Worm (Caenorhabditis elegans) whole organism, L4 larva: ENCODE results near the gene nspc-10.
A peak's percentile ranks its signal among the peaks of the same experiment; 100 is the strongest.

Experiments
- F37D6.2 ChIP-seq: sonication (generic microtip); optimal IDR thresholded peaks from 2 replicates; lab custom pipeline; 2016; ENCODE audit warnings: mild to moderate bottlenecking, missing genetic modification characterization, missing compliant biosample characterization
- Y105C5A.15 ChIP-seq: fragments of 200-800 bp; sonication (Bioruptor generic); IDR thresholded peaks from 2 replicates; pipeline ENCODE4 v1.3.6; 2022; ENCODE audit warnings: missing genetic modification characterization, missing compliant biosample characterization
- Y48G9A.11 ChIP-seq: fragments of 200-800 bp; sonication (Bioruptor generic); IDR thresholded peaks from 2 replicates; pipeline ENCODE4 v1.3.6; 2022; ENCODE audit warnings: missing genetic modification reagents, missing genetic modification characterization, missing compliant biosample characterization
- ZK546.5 ChIP-seq, 2 experiments: sonication (generic microtip); optimal IDR thresholded peaks; 2 replicates each; lab custom pipeline; 2017; ENCODE audit warnings: missing biosample characterization in 2 of 2, missing genetic modification characterization in 2 of 2
- aha-1 ChIP-seq: fragments of 150-350 bp; peaks from one replicate; lab custom pipeline; 2014; ENCODE audit warnings: missing biosample characterization, missing genetic modification characterization
- attf-4 ChIP-seq: sonication (generic microtip); optimal IDR thresholded peaks from 3 replicates; lab custom pipeline; 2017; ENCODE audit warnings: missing biosample characterization, missing genetic modification characterization
- ceh-28 ChIP-seq: fragments of 150-350 bp; optimal IDR thresholded peaks from 2 replicates; lab custom pipeline; 2014; ENCODE audit warnings: missing biosample characterization, missing genetic modification reagents, missing genetic modification characterization
- ceh-82 ChIP-seq: sonication (generic microtip); optimal IDR thresholded peaks from 2 replicates; lab custom pipeline; 2017; ENCODE audit warnings: missing biosample characterization, missing genetic modification characterization
- cey-2 ChIP-seq: sonication (generic microtip); optimal IDR thresholded peaks from 3 replicates; lab custom pipeline; 2017; ENCODE audit warnings: missing genetic modification characterization, mild to moderate bottlenecking, missing compliant biosample characterization, antibody characterized with exemption, borderline replicate concordance; ENCODE audit not compliant: insufficient read depth
- ctbp-1 ChIP-seq: fragments of 200-800 bp; sonication (Bioruptor generic); IDR thresholded peaks from 2 replicates; pipeline ENCODE4 v1.3.6; 2022; ENCODE audit warnings: missing genetic modification reagents, missing genetic modification characterization, missing compliant biosample characterization
- daf-16 ChIP-seq, 3 experiments: sonication (generic microtip); optimal IDR thresholded peaks; 2 replicates each; lab custom pipeline; 2016 to 2017; ENCODE audit warnings: missing genetic modification characterization in 3 of 3, missing genetic modification reagents in 3 of 3, mild to moderate bottlenecking in 2 of 3, missing compliant biosample characterization in 2 of 3, missing biosample characterization in 1 of 3, moderate library complexity in 1 of 3
- daf-19 ChIP-seq: fragments of 200-800 bp; sonication (Bioruptor generic); conservative IDR thresholded peaks from 2 replicates; pipeline ENCODE4 v1.3.6; 2022; ENCODE audit warnings: missing genetic modification characterization, missing compliant biosample characterization
- dmd-9 ChIP-seq: fragments of 200-800 bp; sonication (Bioruptor generic); IDR thresholded peaks from 2 replicates; pipeline ENCODE4 v1.3.6; 2022; ENCODE audit warnings: missing genetic modification reagents, missing genetic modification characterization, missing compliant biosample characterization
- dpl-1 ChIP-seq: fragments of 150-350 bp; optimal IDR thresholded peaks from 2 replicates; lab custom pipeline; 2014; ENCODE audit warnings: missing biosample characterization, missing genetic modification reagents, missing genetic modification characterization
- duxl-1 ChIP-seq: sonication (generic microtip); optimal IDR thresholded peaks from 2 replicates; lab custom pipeline; 2016; ENCODE audit warnings: mild to moderate bottlenecking, missing genetic modification characterization, moderate library complexity, missing compliant biosample characterization; ENCODE audit not compliant: poor library complexity
- egl-43 ChIP-seq: fragments of 200-800 bp; sonication (Bioruptor generic); IDR thresholded peaks from 2 replicates; pipeline ENCODE4 v1.3.6; 2022; ENCODE audit warnings: missing genetic modification reagents, missing genetic modification characterization, missing compliant biosample characterization
- gei-8 ChIP-seq: fragments of 200-800 bp; sonication (Bioruptor generic); optimal IDR thresholded peaks from 2 replicates; lab custom pipeline; 2018; ENCODE audit warnings: mild to moderate bottlenecking, missing genetic modification characterization, missing compliant biosample characterization
- hif-1 ChIP-seq, 2 experiments: sonication (generic microtip); optimal IDR thresholded peaks; 2 replicates each; lab custom pipeline; 2016 to 2017; ENCODE audit warnings: missing compliant biosample characterization in 2 of 2, missing genetic modification characterization in 2 of 2, missing genetic modification reagents in 2 of 2, missing genotype in 2 of 2, mild to moderate bottlenecking in 1 of 2
- hlh-30 ChIP-seq: sonication (generic microtip); optimal IDR thresholded peaks from 2 replicates; lab custom pipeline; 2017; ENCODE audit warnings: antibody characterized with exemption, mild to moderate bottlenecking, missing genetic modification characterization, missing compliant biosample characterization; ENCODE audit not compliant: insufficient read depth
- hmg-1.1 ChIP-seq: fragments of 200-800 bp; sonication (Bioruptor generic); IDR thresholded peaks from 2 replicates; pipeline ENCODE4 v1.3.6; 2022; ENCODE audit warnings: missing genetic modification reagents, missing genetic modification characterization, missing compliant biosample characterization
- lin-29 ChIP-seq: fragments of 200-800 bp; sonication (Bioruptor generic); IDR thresholded peaks from 2 replicates; pipeline ENCODE4 v1.3.6; 2022; ENCODE audit warnings: missing genetic modification reagents, missing genetic modification characterization, missing compliant biosample characterization
- lin-38 ChIP-seq: fragments of 200-800 bp; sonication (Bioruptor generic); IDR thresholded peaks from 2 replicates; pipeline ENCODE4 v1.3.6; 2022; ENCODE audit warnings: missing genetic modification reagents, missing genetic modification characterization, missing compliant biosample characterization
- lin-39 ChIP-seq: fragments of 150-350 bp; optimal IDR thresholded peaks from 2 replicates; lab custom pipeline; 2014; ENCODE audit warnings: missing biosample characterization, missing genetic modification reagents, missing genetic modification characterization
- lsy-2 ChIP-seq, 2 experiments: fragments of 150-350 bp in 1 of 2; sonication (generic microtip) in 1 of 2; optimal IDR thresholded peaks; 2 replicates each; lab custom pipeline; 2014 to 2017; ENCODE audit warnings: missing biosample characterization in 2 of 2, missing genetic modification characterization in 2 of 2
- madf-9 ChIP-seq: fragments of 200-800 bp; sonication (Bioruptor generic); conservative IDR thresholded peaks from 2 replicates; pipeline ENCODE4 v1.3.6; 2022; ENCODE audit warnings: missing genetic modification reagents, missing genetic modification characterization, missing compliant biosample characterization
- mep-1 ChIP-seq: fragments of 150-350 bp; sonication (generic microtip); optimal IDR thresholded peaks from 3 replicates; lab custom pipeline; 2014; ENCODE audit warnings: missing biosample characterization, missing genetic modification characterization
- nhr-10 ChIP-seq: fragments of 150-350 bp; optimal IDR thresholded peaks from 2 replicates; lab custom pipeline; 2014; ENCODE audit warnings: missing biosample characterization, missing genetic modification characterization
- nhr-102 ChIP-seq: sonication (generic microtip); optimal IDR thresholded peaks from 2 replicates; lab custom pipeline; 2016; ENCODE audit warnings: mild to moderate bottlenecking, missing genetic modification characterization, moderate library complexity, missing compliant biosample characterization
- nhr-42 ChIP-seq: fragments of 200-800 bp; sonication (Bioruptor generic); IDR thresholded peaks from 2 replicates; pipeline ENCODE4 v1.3.6; 2022; ENCODE audit warnings: missing genetic modification characterization, missing compliant biosample characterization
- nhr-76 ChIP-seq: fragments of 150-350 bp; optimal IDR thresholded peaks from 2 replicates; lab custom pipeline; 2014; ENCODE audit warnings: missing biosample characterization, missing genetic modification characterization
- pha-4 ChIP-seq, 2 experiments: fragments of 150-350 bp in 1 of 2; fragments of 200-800 bp in 1 of 2; sonication (Bioruptor generic) in 1 of 2; IDR thresholded peaks in 1 of 2; optimal IDR thresholded peaks in 1 of 2; 2 replicates each; pipeline versions ENCODE4 v1.3.6 to Lab custom; 2014 to 2022; ENCODE audit warnings: missing genetic modification characterization in 2 of 2, missing genetic modification reagents in 2 of 2, missing biosample characterization in 1 of 2, missing compliant biosample characterization in 1 of 2
- php-3 ChIP-seq: fragments of 200-800 bp; sonication (Bioruptor generic); IDR thresholded peaks from 2 replicates; pipeline ENCODE4 v1.3.6; 2022; ENCODE audit warnings: missing genetic modification reagents, missing genetic modification characterization, missing compliant biosample characterization
- pqm-1 ChIP-seq: sonication (generic microtip); optimal IDR thresholded peaks from 2 replicates; lab custom pipeline; 2017; ENCODE audit warnings: missing biosample characterization, missing genetic modification characterization
- rbr-2 ChIP-seq: sonication (generic microtip); optimal IDR thresholded peaks from 2 replicates; lab custom pipeline; 2016; ENCODE audit warnings: missing genotype, missing genetic modification characterization, missing compliant biosample characterization
- sdz-12 ChIP-seq: fragments of 200-800 bp; sonication (Bioruptor generic); optimal IDR thresholded peaks from 2 replicates; lab custom pipeline; 2018; ENCODE audit warnings: mild to moderate bottlenecking, missing genetic modification characterization, missing compliant biosample characterization
- snpc-1.2 ChIP-seq: fragments of 200-800 bp; sonication (Bioruptor generic); IDR thresholded peaks from 2 replicates; pipeline ENCODE4 v1.3.6; 2022; ENCODE audit warnings: missing genetic modification reagents, missing genetic modification characterization, missing compliant biosample characterization
- spr-1 ChIP-seq: sonication (generic microtip); optimal IDR thresholded peaks from 2 replicates; lab custom pipeline; 2016; ENCODE audit warnings: mild to moderate bottlenecking, missing genetic modification characterization, missing compliant biosample characterization
- tra-1 ChIP-seq: fragments of 200-800 bp; sonication (Bioruptor generic); IDR thresholded peaks from 2 replicates; pipeline ENCODE4 v1.3.6; 2022; ENCODE audit warnings: missing genetic modification reagents, missing genetic modification characterization, missing compliant biosample characterization
- unc-130 ChIP-seq: sonication (generic microtip); optimal IDR thresholded peaks from 2 replicates; lab custom pipeline; 2016; ENCODE audit warnings: missing genetic modification reagents, missing genetic modification characterization, missing compliant biosample characterization
- unc-39 ChIP-seq: sonication (generic microtip); optimal IDR thresholded peaks from 2 replicates; lab custom pipeline; 2017; ENCODE audit warnings: missing biosample characterization, missing genetic modification characterization
- vab-7 ChIP-seq: fragments of 200-800 bp; sonication (Bioruptor generic); IDR thresholded peaks from 2 replicates; pipeline ENCODE4 v1.3.6; 2022; ENCODE audit warnings: missing genetic modification reagents, missing genetic modification characterization, missing compliant biosample characterization
- zag-1 ChIP-seq: fragments of 150-350 bp; optimal IDR thresholded peaks from 2 replicates; lab custom pipeline; 2014; ENCODE audit warnings: missing biosample characterization, missing genetic modification characterization
- zfp-2 ChIP-seq: sonication (generic microtip); optimal IDR thresholded peaks from 2 replicates; lab custom pipeline; 2016; ENCODE audit warnings: mild to moderate bottlenecking, missing genetic modification characterization, missing compliant biosample characterization
- zip-2 ChIP-seq: fragments of 150-350 bp; optimal IDR thresholded peaks from 2 replicates; lab custom pipeline; 2014; ENCODE audit warnings: missing biosample characterization, missing genetic modification characterization
- ztf-11 ChIP-seq: fragments of 150-350 bp; optimal IDR thresholded peaks from 2 replicates; lab custom pipeline; 2014; ENCODE audit warnings: missing biosample characterization, missing genetic modification characterization
- ztf-7 ChIP-seq: fragments of 150-350 bp; optimal IDR thresholded peaks from 2 replicates; lab custom pipeline; 2014; ENCODE audit warnings: missing biosample characterization, missing genetic modification characterization

The nspc-10 gene

ce11 chrX:12364804-12365203 is 21.4 kb downstream of the nspc-10 start, which contains the start of gene F19H6.5:
F19H6.5 (minus strand) TSS chrX:12364904.
- TF ChIP-seq Y105C5A.15 (no peak), lin-38 (no peak), aha-1 (no peak), rbr-2 (no peak), F37D6.2 (tag; lab: Kevin White, UChicago) (no peak), lin-29 (no peak), ceh-82 (tag; lab: Kevin White, UChicago) (no peak), lin-39 (no peak), unc-39 (tag; lab: Kevin White, UChicago) (no peak), duxl-1 (no peak), dpl-1 (GFP tag; lab: Kevin White, UChicago) (no peak), nhr-102 (tag; lab: Kevin White, UChicago) (no peak)

ce11 chrX:12365388-12365787 is 22.0 kb downstream of the nspc-10 start, which contains the start of gene F19H6.4:
F19H6.4 (plus strand) TSS chrX:12365688.
- TF ChIP-seq F37D6.2 (tag; lab: Kevin White, UChicago) (no peak), lin-39 (no peak), zfp-2 (no peak), gei-8 (GFP tag; lab: Kevin White, UChicago) (no peak), ceh-82 (tag; lab: Kevin White, UChicago) (no peak), attf-4 (no peak), unc-130 (GFP tag; lab: Kevin White, UChicago) (no peak), lsy-2 (tag; optimal IDR thresholded peaks at IDR 0.05; lab: Kevin White, UChicago) (no peak), ztf-7 (no peak), nhr-10 (tag; lab: Kevin White, UChicago) (no peak), ztf-11 (no peak), ZK546.5 (tag; optimal IDR thresholded peaks at IDR 0.05; lab: Kevin White, UChicago) (no peak), tra-1 (GFP tag; lab: Robert Waterston, UW) (no peak), nhr-76 (tag; lab: Kevin White, UChicago) (no peak), cey-2 (tag; lab: Kevin White, UChicago) (no peak), zip-2 (tag; lab: Kevin White, UChicago) (no peak), pqm-1 (tag; lab: Kevin White, UChicago) (no peak), zag-1 (tag; lab: Kevin White, UChicago) (no peak), hmg-1.1 (GFP tag; lab: Robert Waterston, UW) (no peak)

- TF ChIP-seq php-3 = peak; percentile 65; the same call in 1 of the 2 replicates
- TF ChIP-seq gei-8 (GFP tag; lab: Kevin White, UChicago) = peak; percentile 0
- peak; percentile 55; the same call in 1 of the 2 replicates for TF ChIP-seq madf-9 (GFP tag; lab: Robert Waterston, UW)
- 0 out of 2 replicates have a peak, but pooled peaks have one; percentile 41 for TF ChIP-seq nhr-42 (GFP tag; lab: Robert Waterston, UW)
- no peak for TF ChIP-seq zip-2 (tag; lab: Kevin White, UChicago)
- no peak for TF ChIP-seq pha-4 (GFP tag; IDR thresholded peaks at IDR 0.05; lab: Robert Waterston, UW)
- TF ChIP-seq pha-4 (tag; optimal IDR thresholded peaks at IDR 0.05; lab: Kevin White, UChicago) = no peak
- peak; percentile 49 for TF ChIP-seq hlh-30 (tag; lab: Kevin White, UChicago)
- peak; percentile 82 for TF ChIP-seq egl-43 (GFP tag; lab: Robert Waterston, UW)
- peak; percentile 43; the same call in 1 of the 2 replicates for TF ChIP-seq Y48G9A.11 (GFP tag; lab: Robert Waterston, UW)
- TF ChIP-seq sdz-12 (GFP tag; lab: Kevin White, UChicago) = no peak
- TF ChIP-seq Y105C5A.15 = 0 out of 2 replicates have a peak, but pooled peaks have one; percentile 55
- no peak for TF ChIP-seq daf-19
- TF ChIP-seq spr-1 (tag; lab: Kevin White, UChicago) = peak; percentile 14
- TF ChIP-seq ztf-7 = peak; percentile 59
- peak in 1 of 2 experiments; percentile 27 for TF ChIP-seq hif-1 (tag; optimal IDR thresholded peaks at IDR 0.05; lab: Kevin White, UChicago)
- peak; percentile 94 for TF ChIP-seq aha-1
- peak; percentile 30 for TF ChIP-seq rbr-2
- TF ChIP-seq ceh-28 (tag; lab: Kevin White, UChicago) = no peak
- TF ChIP-seq pqm-1 (tag; lab: Kevin White, UChicago) = no peak
- TF ChIP-seq daf-16 (GFP tag; optimal IDR thresholded peaks at IDR 0.05; lab: Kevin White, UChicago) = peak; percentile 11 to 45
- peak; percentile 51 for TF ChIP-seq daf-16 (tag; optimal IDR thresholded peaks at IDR 0.05; lab: Kevin White, UChicago)
- TF ChIP-seq mep-1 (tag; lab: Kevin White, UChicago) = peak; percentile 65
- peak; percentile 68; the same call in 1 of the 2 replicates for TF ChIP-seq ctbp-1 (GFP tag; lab: Robert Waterston, UW)
- peak; percentile 60; the same call in 1 of the 2 replicates for TF ChIP-seq dmd-9 (GFP tag; lab: Robert Waterston, UW)
- TF ChIP-seq snpc-1.2 (GFP tag; lab: Robert Waterston, UW) = peak; percentile 84
- TF ChIP-seq vab-7 (GFP tag; lab: Robert Waterston, UW) = peak; percentile 75
Observed at ce11 chrX:12367498-12367897, 24.1 kb downstream of the nspc-10 start.
